Worm (Caenorhabditis elegans): Measurements from ENCODE around the gene rde-4.

- TF ChIP-seq fkh-10 (GFP tag; optimal IDR thresholded peaks at IDR 0.05) = no peak
- TF ChIP-seq zip-5 (tag; optimal IDR thresholded peaks at IDR 0.05) = no peak
- peak; percentile 29 for TF ChIP-seq elt-2 (tag; optimal IDR thresholded peaks at IDR 0.05)
- no peak for TF ChIP-seq nhr-232 (tag; optimal IDR thresholded peaks at IDR 0.05)
- no peak for TF ChIP-seq sox-4 (tag; optimal IDR thresholded peaks at IDR 0.05)
- no peak for TF ChIP-seq ceh-19 (GFP tag; optimal IDR thresholded peaks at IDR 0.05)
- TF ChIP-seq nhr-11 (tag; optimal IDR thresholded peaks at IDR 0.05) = no peak
- TF ChIP-seq K02D7.2 (tag; optimal IDR thresholded peaks at IDR 0.05) = no peak
- no peak for TF ChIP-seq unc-55 (GFP tag; optimal IDR thresholded peaks at IDR 0.05)
- no peak for TF ChIP-seq ceh-9 (tag; optimal IDR thresholded peaks at IDR 0.05)
- TF ChIP-seq fkh-6 (tag; optimal IDR thresholded peaks at IDR 0.05) = no peak
Observed at ce11 chrIII:10248441-10249137, 30.1 kb upstream of the rde-4 start, which contains the start of the genes div-1 and cor-1.

Data from whole organism, late embryonic.